Fruit fly (Drosophila melanogaster) whole organism, pupa: ENCODE data around the gene ndl.

Source experiments
- CG14655 ChIP-seq: fragments of 200-800 bp; sonication (Bioruptor generic); optimal IDR thresholded peaks from 3 replicates; lab custom pipeline; 2017; ENCODE audit warnings: mild to moderate bottlenecking, missing biosample characterization, missing genetic modification reagents, missing genetic modification characterization
- CG15710 ChIP-seq: fragments of 200-800 bp; sonication (Bioruptor generic); optimal IDR thresholded peaks from 2 replicates; lab custom pipeline; 2018; ENCODE audit warnings: missing biosample characterization, mild to moderate bottlenecking, missing genetic modification characterization, moderate library complexity
- CG8159 ChIP-seq: fragments of 200-800 bp; sonication (Bioruptor generic); optimal IDR thresholded peaks from 3 replicates; lab custom pipeline; 2018; ENCODE audit warnings: missing biosample characterization, mild to moderate bottlenecking, missing genetic modification characterization, moderate library complexity
- rn ChIP-seq: fragments of 200-800 bp; sonication (Bioruptor generic); IDR thresholded peaks from 2 replicates; pipeline ENCODE4 v1.3.6; 2022; ENCODE audit warnings: missing biosample characterization, missing genetic modification characterization

dm6 chr3L:6603266-6603734 lies at the start of gene ndl, which contains the start of gene Rexo5:
- TF ChIP-seq rn (GFP tag; lab: Robert Waterston, UW): no peak
- no peak for TF ChIP-seq CG14655 (GFP tag; lab: Kevin White, UChicago)
- TF ChIP-seq CG8159 (tag; lab: Kevin White, UChicago): no peak
- TF ChIP-seq CG15710 (tag; lab: Kevin White, UChicago): no peak
